Fruit fly (Drosophila melanogaster) whole organism, embryonic: Measurements from ENCODE around the gene CG13449.

ENCODE experiments used
- Atf6 ChIP-seq: fragments of 200-800 bp; sonication (Bioruptor generic); IDR thresholded peaks from 2 replicates; pipeline ENCODE4 v1.3.6; 2022; ENCODE audit warnings: missing biosample characterization, missing genetic modification characterization
- B-H1 ChIP-seq: fragments of 200-800 bp; sonication (Bioruptor generic); IDR thresholded peaks from 3 replicates; pipeline ENCODE4 v1.3.6; 2022; ENCODE audit warnings: missing biosample characterization, missing genetic modification characterization
- CG10654 ChIP-seq: fragments of 200-800 bp; sonication (Bioruptor generic); optimal IDR thresholded peaks from 2 replicates; lab custom pipeline; 2016; ENCODE audit warnings: missing biosample characterization, missing genetic modification characterization
- CG12071 ChIP-seq: fragments of 200-800 bp; sonication (Bioruptor generic); optimal IDR thresholded peaks from 3 replicates; lab custom pipeline; 2018; ENCODE audit warnings: missing biosample characterization, mild to moderate bottlenecking, missing genetic modification characterization
- CG1602 ChIP-seq: fragments of 200-800 bp; sonication (Bioruptor generic); optimal IDR thresholded peaks from 3 replicates; lab custom pipeline; 2016; ENCODE audit warnings: missing biosample characterization, missing genetic modification characterization
- CG16815 ChIP-seq: fragments of 200-800 bp; sonication (Bioruptor generic); optimal IDR thresholded peaks from 3 replicates; lab custom pipeline; 2017; ENCODE audit warnings: missing biosample characterization, mild to moderate bottlenecking, missing genetic modification characterization
- CG16863 ChIP-seq: fragments of 200-800 bp; sonication (Bioruptor generic); optimal IDR thresholded peaks from 3 replicates; lab custom pipeline; 2016; ENCODE audit warnings: missing biosample characterization, missing genetic modification characterization
- CG17612 ChIP-seq: fragments of 200-800 bp; sonication (Bioruptor generic); IDR thresholded peaks from 2 replicates; pipeline ENCODE4 v1.3.6; 2022; ENCODE audit warnings: missing biosample characterization, missing genetic modification characterization
- CG17829 ChIP-seq: fragments of 200-800 bp; optimal IDR thresholded peaks from 2 replicates; lab custom pipeline; 2019; ENCODE audit warnings: missing biosample characterization, mild to moderate bottlenecking, missing genetic modification characterization, moderate library complexity
- CG3065 ChIP-seq: fragments of 200-800 bp; sonication (Bioruptor generic); optimal IDR thresholded peaks from 2 replicates; lab custom pipeline; 2016; ENCODE audit warnings: missing biosample characterization, missing genetic modification characterization
- CG34376 ChIP-seq: fragments of 200-800 bp; sonication (Bioruptor generic); optimal IDR thresholded peaks from 2 replicates; lab custom pipeline; 2018; ENCODE audit warnings: missing biosample characterization, mild to moderate bottlenecking, missing genetic modification characterization
- CG7357 ChIP-seq: fragments of 200-800 bp; sonication (Bioruptor generic); IDR thresholded peaks from 3 replicates; pipeline ENCODE4 v1.3.6; 2022; ENCODE audit warnings: missing biosample characterization, missing genetic modification characterization
- CG7556 ChIP-seq: fragments of 200-800 bp; sonication (Bioruptor generic); optimal IDR thresholded peaks from 2 replicates; lab custom pipeline; 2017; ENCODE audit warnings: missing biosample characterization, mild to moderate bottlenecking, missing genetic modification characterization
- CG8924 ChIP-seq: fragments of 200-800 bp; optimal IDR thresholded peaks from 3 replicates; lab custom pipeline; 2019; ENCODE audit warnings: missing biosample characterization, mild to moderate bottlenecking, missing genetic modification characterization, moderate library complexity
- CG9437 ChIP-seq: fragments of 200-800 bp; sonication (Bioruptor generic); optimal IDR thresholded peaks from 2 replicates; lab custom pipeline; 2018; ENCODE audit warnings: missing biosample characterization, mild to moderate bottlenecking, missing genetic modification characterization
- Chrac-16 ChIP-seq: fragments of 200-800 bp; sonication (Bioruptor generic); optimal IDR thresholded peaks from 3 replicates; lab custom pipeline; 2016; ENCODE audit warnings: missing biosample characterization, missing genetic modification characterization
- CoRest ChIP-seq: fragments of 200-800 bp; sonication (Bioruptor generic); optimal IDR thresholded peaks from 3 replicates; lab custom pipeline; 2018; ENCODE audit warnings: missing biosample characterization, mild to moderate bottlenecking, missing genetic modification characterization, moderate library complexity
- Dad ChIP-seq: fragments of 200-800 bp; sonication (Bioruptor generic); optimal IDR thresholded peaks from 3 replicates; lab custom pipeline; 2016; ENCODE audit warnings: missing biosample characterization, missing genetic modification characterization
- H2.0 ChIP-seq: fragments of 200-800 bp; sonication (Bioruptor generic); IDR thresholded peaks from 2 replicates; pipeline ENCODE4 v1.3.6; 2022; ENCODE audit warnings: missing biosample characterization, missing genetic modification characterization
- HmgZ ChIP-seq: fragments of 200-800 bp; sonication (Bioruptor generic); optimal IDR thresholded peaks from 2 replicates; lab custom pipeline; 2018; ENCODE audit warnings: missing biosample characterization, mild to moderate bottlenecking, missing genetic modification characterization
- Hr39 ChIP-seq: fragments of >200 bp; optimal IDR thresholded peaks from 2 replicates; lab custom pipeline; 2017
- Ravus ChIP-seq: fragments of 200-800 bp; sonication (Bioruptor generic); IDR thresholded peaks from 2 replicates; pipeline ENCODE4 v1.3.6; 2022; ENCODE audit warnings: missing biosample characterization, missing genetic modification characterization
- Sox100B ChIP-seq: fragments of 200-800 bp; sonication (Bioruptor generic); optimal IDR thresholded peaks from 3 replicates; lab custom pipeline; 2018; ENCODE audit warnings: missing biosample characterization, mild to moderate bottlenecking, missing genetic modification characterization
- Sox102F ChIP-seq: fragments of 200-800 bp; sonication (Bioruptor generic); optimal IDR thresholded peaks from 2 replicates; lab custom pipeline; 2018; ENCODE audit warnings: missing biosample characterization, mild to moderate bottlenecking, missing genetic modification characterization, moderate library complexity
- Sry-δ ChIP-seq: fragments of 200-800 bp; sonication (Bioruptor generic); optimal IDR thresholded peaks from 2 replicates; lab custom pipeline; 2016; ENCODE audit warnings: missing biosample characterization, missing genetic modification characterization
- abd-A ChIP-seq: fragments of 200-800 bp; sonication (Bioruptor generic); optimal IDR thresholded peaks from 3 replicates; lab custom pipeline; 2019; ENCODE audit warnings: missing biosample characterization, mild to moderate bottlenecking, missing genetic modification characterization, moderate library complexity
- az2 ChIP-seq: fragments of 200-800 bp; sonication (Bioruptor generic); optimal IDR thresholded peaks from 3 replicates; lab custom pipeline; 2016; ENCODE audit warnings: missing biosample characterization, missing genetic modification characterization
- bab2 ChIP-seq: fragments of 200-800 bp; sonication (Bioruptor generic); optimal IDR thresholded peaks from 2 replicates; lab custom pipeline; 2016; ENCODE audit warnings: missing biosample characterization, missing genetic modification characterization
- bsh ChIP-seq, 2 experiments: fragments of 200-800 bp; sonication (Bioruptor generic); optimal IDR thresholded peaks; 2 replicates each; lab custom pipeline; 2017 to 2018; ENCODE audit warnings: mild to moderate bottlenecking in 2 of 2, missing biosample characterization in 2 of 2, missing genetic modification characterization in 2 of 2, moderate library complexity in 1 of 2
- dimm ChIP-seq: fragments of 200-800 bp; sonication (Bioruptor generic); IDR thresholded peaks from 2 replicates; pipeline ENCODE4 v1.3.6; 2022; ENCODE audit warnings: missing biosample characterization, missing genetic modification characterization
- ems ChIP-seq: fragments of 200-800 bp; sonication (Bioruptor generic); optimal IDR thresholded peaks from 3 replicates; lab custom pipeline; 2016; ENCODE audit warnings: missing biosample characterization, missing genetic modification characterization
- fd3F ChIP-seq: fragments of 200-800 bp; sonication (Bioruptor generic); optimal IDR thresholded peaks from 2 replicates; lab custom pipeline; 2018; ENCODE audit warnings: missing biosample characterization, mild to moderate bottlenecking, missing genetic modification characterization, moderate library complexity
- fd64A ChIP-seq: fragments of 200-800 bp; sonication (Bioruptor generic); optimal IDR thresholded peaks from 3 replicates; lab custom pipeline; 2018; ENCODE audit warnings: missing biosample characterization, mild to moderate bottlenecking, missing genetic modification characterization
- fd96Cb ChIP-seq: fragments of 200-800 bp; sonication (Bioruptor generic); optimal IDR thresholded peaks from 2 replicates; lab custom pipeline; 2018; ENCODE audit warnings: missing biosample characterization, mild to moderate bottlenecking, missing genetic modification characterization, moderate library complexity
- gcm ChIP-seq: fragments of 200-800 bp; sonication (Bioruptor generic); optimal IDR thresholded peaks from 2 replicates; lab custom pipeline; 2019; ENCODE audit warnings: missing biosample characterization, mild to moderate bottlenecking, missing genetic modification characterization, moderate library complexity
- grau ChIP-seq: fragments of 200-800 bp; optimal IDR thresholded peaks from 3 replicates; lab custom pipeline; 2019; ENCODE audit warnings: missing biosample characterization, mild to moderate bottlenecking, missing genetic modification characterization, moderate library complexity
- mirr ChIP-seq: fragments of 200-800 bp; sonication (Bioruptor generic); optimal IDR thresholded peaks from 3 replicates; lab custom pipeline; 2018; ENCODE audit warnings: missing biosample characterization, mild to moderate bottlenecking, missing genetic modification characterization
- nerfin-2 ChIP-seq: fragments of 200-800 bp; sonication (Bioruptor generic); IDR thresholded peaks from 2 replicates; pipeline ENCODE4 v1.3.6; 2022; ENCODE audit warnings: missing biosample characterization, missing genetic modification characterization; ENCODE audit not compliant: partially characterized antibody
- odd ChIP-seq: fragments of 200-800 bp; sonication (Bioruptor generic); optimal IDR thresholded peaks from 2 replicates; lab custom pipeline; 2017; ENCODE audit warnings: missing biosample characterization, mild to moderate bottlenecking, missing genetic modification characterization
- org-1 ChIP-seq: fragments of 200-800 bp; sonication (Bioruptor generic); optimal IDR thresholded peaks from 2 replicates; lab custom pipeline; 2017; ENCODE audit warnings: missing biosample characterization, missing genetic modification characterization
- otp ChIP-seq: fragments of 200-800 bp; sonication (Bioruptor generic); IDR thresholded peaks from 3 replicates; pipeline ENCODE4, ENCODE4 v1.3.6; 2022; ENCODE audit warnings: missing biosample characterization, missing genetic modification characterization
- scrt ChIP-seq: fragments of 200-800 bp; sonication (Bioruptor generic); optimal IDR thresholded peaks from 2 replicates; lab custom pipeline; 2018; ENCODE audit warnings: missing biosample characterization, mild to moderate bottlenecking, missing genetic modification characterization, moderate library complexity
- sd ChIP-seq: fragments of 200-800 bp; sonication (Bioruptor generic); optimal IDR thresholded peaks from 3 replicates; lab custom pipeline; 2018; ENCODE audit warnings: missing biosample characterization, mild to moderate bottlenecking, missing genetic modification characterization, moderate library complexity
- sug ChIP-seq: fragments of 200-800 bp; optimal IDR thresholded peaks from 2 replicates; lab custom pipeline; 2019; ENCODE audit warnings: missing biosample characterization, mild to moderate bottlenecking, missing genetic modification characterization, moderate library complexity
- ttk ChIP-seq: fragments of 200-800 bp; sonication (Bioruptor generic); IDR thresholded peaks from 2 replicates; pipeline ENCODE4 v2.1.2; 2022; ENCODE audit warnings: missing biosample characterization, missing genetic modification characterization
- tup ChIP-seq: fragments of 200-800 bp; sonication (Bioruptor generic); optimal IDR thresholded peaks from 2 replicates; lab custom pipeline; 2016; ENCODE audit warnings: missing biosample characterization, mild to moderate bottlenecking, missing genetic modification characterization, moderate library complexity
- vnd ChIP-seq: fragments of 200-800 bp; sonication (Bioruptor generic); IDR thresholded peaks from 3 replicates; pipeline ENCODE4 v1.3.6; 2022; ENCODE audit warnings: missing biosample characterization, missing genetic modification characterization; ENCODE audit not compliant: partially characterized antibody

CG13449 gene

DNA sequence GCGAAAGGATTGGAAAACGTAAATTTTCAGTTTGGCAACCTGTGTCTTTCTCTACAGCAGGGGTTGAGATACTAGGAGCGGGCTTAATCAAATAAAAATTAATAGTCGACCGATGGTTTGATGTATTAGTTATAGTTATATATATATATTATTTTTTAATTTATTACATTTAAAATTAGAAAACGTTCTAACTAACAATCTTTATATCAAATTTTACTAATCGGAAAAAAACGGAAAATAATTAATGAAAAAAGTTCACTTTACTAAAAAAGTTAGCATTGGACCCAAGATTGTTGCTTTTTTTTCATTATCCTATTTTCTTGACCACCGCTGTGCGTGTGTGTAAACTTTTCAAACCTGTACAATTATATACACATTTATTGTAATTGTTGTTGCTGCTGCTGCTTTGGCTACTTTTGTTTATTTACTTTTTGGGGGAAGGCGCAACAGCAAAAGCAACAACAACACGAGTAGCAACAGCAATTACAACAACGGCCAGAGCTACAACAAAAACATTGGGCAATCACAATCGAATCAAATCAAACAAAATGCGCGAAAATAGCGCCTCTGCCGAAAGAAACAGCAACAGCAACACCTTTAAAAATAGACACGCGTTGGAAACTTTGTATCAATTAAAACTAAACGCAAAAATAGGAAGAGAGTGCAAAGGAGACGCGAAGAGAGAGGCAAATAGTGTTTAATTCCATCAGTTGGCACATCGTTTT, 19.9 kb downstream of the CG13449 start (continued):
- peak; percentile 65 for TF ChIP-seq CG17829 (tag; lab: Kevin White, UChicago)
- peak; percentile 55 for TF ChIP-seq fd96Cb (tag; lab: Kevin White, UChicago)
- TF ChIP-seq CG3065: no peak
- TF ChIP-seq CG9437 (GFP tag; lab: Kevin White, UChicago): peak; percentile 70
- TF ChIP-seq Dad (GFP tag; lab: Kevin White, UChicago): no peak
- peak; percentile 15 for TF ChIP-seq org-1 (GFP tag; lab: Kevin White, UChicago)
- TF ChIP-seq CG16863 (GFP tag; lab: Kevin White, UChicago): peak; percentile 1
- no peak for TF ChIP-seq Ravus (GFP tag; lab: Robert Waterston, UW)

- TF ChIP-seq HmgZ (tag; lab: Kevin White, UChicago) (peak; percentile 34), dimm (GFP tag; lab: Robert Waterston, UW) (no peak), CG8924 (tag; lab: Kevin White, UChicago) (peak; percentile 38), bsh (GFP tag; optimal IDR thresholded peaks at IDR 0.05; lab: Kevin White, UChicago) (no peak), CG17612 (GFP tag; lab: Robert Waterston, UW) (no peak), fd3F (GFP tag; lab: Kevin White, UChicago) (peak; percentile 76), Atf6 (GFP tag; lab: Robert Waterston, UW) (peak; percentile 59; the same call in 1 of the 2 replicates), otp (no peak), az2 (GFP tag; lab: Kevin White, UChicago) (no peak), ttk (GFP tag; lab: Robert Waterston, UW) (no peak), Sox102F (GFP tag; lab: Kevin White, UChicago) (peak; percentile 4), ems (GFP tag; lab: Kevin White, UChicago) (no peak), gcm (GFP tag; lab: Kevin White, UChicago) (no peak), tup (GFP tag; lab: Kevin White, UChicago) (no peak), CG16815 (GFP tag; lab: Kevin White, UChicago) (no peak), B-H1 (GFP tag; lab: Robert Waterston, UW) (no peak; the same call in 2 of the 3 replicates), Sry-δ (GFP tag; lab: Kevin White, UChicago) (no peak), scrt (GFP tag; lab: Kevin White, UChicago) (peak; percentile 26), CG10654 (GFP tag; lab: Kevin White, UChicago) (no peak), vnd (no peak), odd (GFP tag; lab: Kevin White, UChicago) (peak; percentile 27), mirr (peak; percentile 41), grau (tag; lab: Kevin White, UChicago) (peak; percentile 66), fd64A (GFP tag; lab: Kevin White, UChicago) (no peak), CG34376 (GFP tag; lab: Kevin White, UChicago) (no peak), nerfin-2 (GFP tag; lab: Robert Waterston, UW) (no peak), abd-A (tag; lab: Kevin White, UChicago) (no peak), CoRest (peak; percentile 38), sug (peak; percentile 18), bab2 (GFP tag; lab: Kevin White, UChicago) (peak; percentile 25), CG12071 (peak; percentile 48), CG7556 (peak; percentile 19), Hr39 (lab: Kevin White, UChicago) (no peak), Chrac-16 (GFP tag; lab: Kevin White, UChicago) (no peak), sd (tag; lab: Kevin White, UChicago) (no peak), CG1602 (no peak), H2.0 (GFP tag; lab: Robert Waterston, UW) (0 out of 2 replicates have a peak, but pooled peaks have one; percentile 3), CG7357 (GFP tag; lab: Robert Waterston, UW) (no peak), Sox100B (peak; percentile 30)
These were observed 21.6 kb downstream of the CG13449 start for dm6 chr3L:15590803-15591597.
